Worm (Caenorhabditis elegans) whole organism, L1 larva: ENCODE data around the gene srd-1.

ENCODE experiments used
- C04F5.9 ChIP-seq: sonication (generic microtip); optimal IDR thresholded peaks from 2 replicates; lab custom pipeline; 2016; ENCODE audit warnings: missing genetic modification characterization, missing compliant biosample characterization
- F16B12.6 ChIP-seq: fragments of 150-350 bp; optimal IDR thresholded peaks from 2 replicates; lab custom pipeline; 2014; ENCODE audit warnings: missing biosample characterization, missing genetic modification characterization
- Y116A8C.19 ChIP-seq: sonication (generic microtip); optimal IDR thresholded peaks from 2 replicates; lab custom pipeline; 2016; ENCODE audit warnings: missing compliant biosample characterization, missing genetic modification characterization, borderline replicate concordance
- aly-2 ChIP-seq: fragments of 150-350 bp; optimal IDR thresholded peaks from 2 replicates; lab custom pipeline; 2014; ENCODE audit warnings: missing biosample characterization, missing genetic modification characterization
- blmp-1 ChIP-seq: fragments of 150-350 bp; optimal IDR thresholded peaks from 2 replicates; lab custom pipeline; 2014; ENCODE audit warnings: missing biosample characterization, missing genetic modification characterization
- ceh-63 ChIP-seq: fragments of 200-800 bp; sonication (Bioruptor generic); optimal IDR thresholded peaks from 2 replicates; lab custom pipeline; 2018; ENCODE audit warnings: mild to moderate bottlenecking, missing genetic modification characterization, missing compliant biosample characterization
- ceh-90 ChIP-seq: sonication (generic microtip); optimal IDR thresholded peaks from 2 replicates; lab custom pipeline; 2016; ENCODE audit warnings: missing genetic modification characterization, missing compliant biosample characterization
- ces-1 ChIP-seq: fragments of 150-350 bp; optimal IDR thresholded peaks from 2 replicates; lab custom pipeline; 2014; ENCODE audit warnings: missing biosample characterization, missing genetic modification reagents, missing genetic modification characterization
- elt-3 ChIP-seq, 6 experiments: fragments of 150-350 bp in 1 of 6; sonication (generic microtip); optimal IDR thresholded peaks; 2 replicates each; lab custom pipeline; 2017 to 2018; ENCODE audit warnings: missing biosample characterization in 6 of 6, missing genetic modification characterization in 6 of 6, inconsistent platforms in 1 of 6
- ets-5 ChIP-seq: fragments of 200-800 bp; sonication (Bioruptor generic); IDR thresholded peaks from 2 replicates; pipeline ENCODE4 v1.3.6; 2022; ENCODE audit warnings: missing genetic modification characterization, missing compliant biosample characterization
- hlh-17 ChIP-seq: fragments of 200-800 bp; sonication (Bioruptor generic); optimal IDR thresholded peaks from 2 replicates; lab custom pipeline; 2018; ENCODE audit warnings: missing genetic modification characterization, mild to moderate bottlenecking, missing compliant biosample characterization, moderate library complexity, borderline replicate concordance
- hlh-4 ChIP-seq: sonication (generic microtip); optimal IDR thresholded peaks from 2 replicates; lab custom pipeline; 2016; ENCODE audit warnings: mild to moderate bottlenecking, missing genetic modification characterization, missing compliant biosample characterization
- hpl-2 ChIP-seq: fragments of 150-350 bp; optimal IDR thresholded peaks from 2 replicates; lab custom pipeline; 2014; ENCODE audit warnings: missing biosample characterization, missing genetic modification reagents, missing genetic modification characterization
- lin-13 ChIP-seq: fragments of 150-350 bp; optimal IDR thresholded peaks from 2 replicates; lab custom pipeline; 2014; ENCODE audit warnings: missing biosample characterization, missing genetic modification reagents, missing genetic modification characterization
- lin-15B ChIP-seq: fragments of 150-350 bp; sonication (generic microtip); optimal IDR thresholded peaks from 3 replicates; lab custom pipeline; 2014; ENCODE audit warnings: missing biosample characterization, missing genetic modification characterization
- lir-3 ChIP-seq: sonication (generic microtip); optimal IDR thresholded peaks from 2 replicates; lab custom pipeline; 2016; ENCODE audit warnings: mild to moderate bottlenecking, missing genetic modification characterization, moderate library complexity, missing compliant biosample characterization; ENCODE audit not compliant: poor library complexity
- lsy-2 ChIP-seq, 2 experiments: fragments of 150-350 bp; optimal IDR thresholded peaks; 2 replicates each; lab custom pipeline; 2014; ENCODE audit warnings: missing biosample characterization in 2 of 2, missing genetic modification characterization in 2 of 2
- nhr-19 ChIP-seq: fragments of 200-800 bp; sonication (Bioruptor generic); conservative IDR thresholded peaks from 2 replicates; pipeline ENCODE4 v1.3.6; 2022; ENCODE audit warnings: missing genetic modification characterization, missing compliant biosample characterization
- nhr-20 ChIP-seq: sonication (generic microtip); optimal IDR thresholded peaks from 2 replicates; lab custom pipeline; 2016; ENCODE audit warnings: mild to moderate bottlenecking, missing genetic modification characterization, missing compliant biosample characterization
- nhr-28 ChIP-seq: fragments of 150-350 bp; optimal IDR thresholded peaks from 2 replicates; lab custom pipeline; 2014; ENCODE audit warnings: missing biosample characterization, missing genetic modification characterization
- nhr-71 ChIP-seq: sonication (generic microtip); optimal IDR thresholded peaks from 2 replicates; lab custom pipeline; 2016; ENCODE audit warnings: mild to moderate bottlenecking, missing genetic modification characterization, moderate library complexity, missing compliant biosample characterization
- pqm-1 ChIP-seq: sonication (generic microtip); optimal IDR thresholded peaks from 3 replicates; lab custom pipeline; 2017; ENCODE audit warnings: missing biosample characterization, missing genetic modification characterization
- rnt-1 ChIP-seq: sonication (generic microtip); optimal IDR thresholded peaks from 2 replicates; lab custom pipeline; 2016; ENCODE audit warnings: mild to moderate bottlenecking, missing genetic modification characterization, moderate library complexity, missing compliant biosample characterization
- snu-23 ChIP-seq: sonication (generic microtip); optimal IDR thresholded peaks from 2 replicates; lab custom pipeline; 2016; ENCODE audit warnings: missing genetic modification characterization, missing compliant biosample characterization
- sptf-1 ChIP-seq: fragments of 150-350 bp; optimal IDR thresholded peaks from 2 replicates; lab custom pipeline; 2014; ENCODE audit warnings: missing biosample characterization, missing genetic modification characterization
- swsn-7 ChIP-seq: sonication (generic microtip); optimal IDR thresholded peaks from 2 replicates; lab custom pipeline; 2016; ENCODE audit warnings: missing genetic modification characterization, missing compliant biosample characterization
- tbx-2 ChIP-seq: sonication (generic microtip); optimal IDR thresholded peaks from 2 replicates; lab custom pipeline; 2016; ENCODE audit warnings: missing genetic modification characterization, missing compliant biosample characterization
- tlp-1 ChIP-seq: fragments of 150-350 bp; optimal IDR thresholded peaks from 2 replicates; lab custom pipeline; 2014; ENCODE audit warnings: missing biosample characterization, missing genetic modification characterization
- unc-30 ChIP-seq: sonication (generic microtip); optimal IDR thresholded peaks from 2 replicates; lab custom pipeline; 2017; ENCODE audit warnings: missing biosample characterization, missing genetic modification characterization
- unc-86 ChIP-seq: sonication (generic microtip); optimal IDR thresholded peaks from 2 replicates; lab custom pipeline; 2016; ENCODE audit warnings: missing genetic modification characterization, missing compliant biosample characterization
- unc-98 ChIP-seq: fragments of 200-800 bp; sonication (Bioruptor generic); IDR thresholded peaks from 2 replicates; pipeline ENCODE4 v1.3.6; 2022; ENCODE audit warnings: missing genetic modification characterization, missing compliant biosample characterization
- ztf-4 ChIP-seq: fragments of 150-350 bp; optimal IDR thresholded peaks from 2 replicates; lab custom pipeline; 2014; ENCODE audit warnings: missing biosample characterization, missing genetic modification characterization

srd-1 gene

DNA sequence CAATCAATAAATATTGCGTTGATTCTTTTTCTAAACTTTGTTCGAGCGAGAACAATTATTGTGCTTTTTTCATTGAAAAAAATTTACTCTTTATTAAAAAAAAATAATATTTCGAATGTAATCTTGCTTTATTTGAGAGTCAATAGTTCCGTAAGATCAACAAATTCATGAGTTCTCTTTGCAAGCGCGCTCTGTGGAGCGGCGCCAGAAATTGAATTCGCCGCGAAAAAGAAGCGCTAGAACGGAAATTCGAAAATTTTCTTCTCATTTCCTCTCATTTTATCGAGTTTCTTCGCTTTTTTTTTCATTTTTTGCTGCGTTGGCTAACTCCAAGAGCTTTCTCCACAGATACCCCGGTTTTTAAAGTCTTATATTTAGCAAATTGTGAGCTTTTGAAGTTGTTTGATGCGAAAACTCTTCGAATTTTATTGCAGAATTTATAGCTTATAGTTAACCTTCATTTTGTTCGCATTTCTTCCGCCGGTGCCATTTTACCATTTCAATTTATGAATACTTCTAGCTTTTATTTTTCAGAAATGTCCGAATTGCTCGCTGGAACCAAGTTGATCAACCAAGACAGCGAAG lies 14.6 kb upstream of the srd-1 start, which contains the start of gene R05H5.3 (continued):
- TF ChIP-seq elt-3 (tag; optimal IDR thresholded peaks at IDR 0.05; lab: Kevin White, UChicago) (peak in 1 of 6 experiments; percentile 43), blmp-1 (peak; percentile 51), ztf-4 (tag; lab: Kevin White, UChicago) (no peak), rnt-1 (tag; lab: Kevin White, UChicago) (peak; percentile 74), hpl-2 (GFP tag; lab: Kevin White, UChicago) (no peak), ces-1 (GFP tag; lab: Kevin White, UChicago) (peak; percentile 32), unc-86 (no peak), unc-30 (tag; lab: Kevin White, UChicago) (no peak), nhr-19 (no peak), lin-15B (tag; lab: Kevin White, UChicago) (peak; percentile 75), unc-98 (GFP tag; lab: Robert Waterston, UW) (no peak), nhr-28 (tag; lab: Kevin White, UChicago) (no peak)
- TF ChIP-seq, all 84 proteins: peak for 22

DNA sequence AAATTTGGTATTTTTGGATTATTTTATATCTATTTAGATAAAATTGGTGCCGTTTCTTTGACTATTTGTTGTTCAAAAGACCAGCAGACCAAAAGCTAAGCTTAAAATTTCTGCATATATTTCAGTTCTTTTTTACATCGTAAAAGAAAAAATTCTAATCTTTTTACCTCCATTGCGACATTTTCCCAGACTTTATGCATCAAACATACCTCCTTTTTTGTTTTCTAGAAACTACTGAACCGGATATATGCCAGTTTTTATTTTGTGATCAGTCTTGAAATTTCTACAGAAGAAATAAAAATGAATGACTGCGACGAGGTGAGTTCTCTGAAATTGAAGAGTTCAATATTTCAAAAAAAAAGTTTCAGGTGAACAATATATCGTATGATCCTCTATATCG lies 12.1 kb upstream of the srd-1 start, which contains the start of gene srb-6:
Gene srb-6, plus strand, starts transcription at position 301 of the 400 bp plus-strand sequence.
- TF ChIP-seq nhr-28 (tag; lab: Kevin White, UChicago) (no peak), nhr-71 (tag; lab: Kevin White, UChicago) (no peak), pqm-1 (tag; lab: Kevin White, UChicago) (no peak), Y116A8C.19 (no peak), ets-5 (no peak), C04F5.9 (tag; lab: Kevin White, UChicago) (no peak), lin-15B (tag; lab: Kevin White, UChicago) (no peak), rnt-1 (tag; lab: Kevin White, UChicago) (no peak), sptf-1 (tag; lab: Kevin White, UChicago) (no peak), swsn-7 (tag; lab: Kevin White, UChicago) (no peak), ceh-90 (tag; lab: Kevin White, UChicago) (no peak), unc-86 (no peak)

DNA sequence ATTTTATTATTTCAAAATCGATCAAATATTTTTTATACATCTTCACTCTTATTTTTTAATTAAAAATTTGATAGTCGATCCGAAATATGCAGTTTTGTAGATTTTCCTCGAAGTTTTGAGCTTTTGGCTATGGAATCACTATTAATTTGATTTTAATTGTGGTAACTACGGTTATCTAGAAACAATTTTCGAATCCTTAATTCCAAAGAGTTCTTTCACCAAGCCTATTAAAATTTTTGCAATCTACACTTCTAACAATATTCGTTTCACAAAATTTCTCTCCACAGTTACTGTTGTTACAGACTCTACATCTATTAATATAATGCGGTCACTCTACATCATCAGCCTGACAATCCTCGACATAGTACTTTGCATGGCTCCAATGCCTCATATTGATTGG lies 9.7 kb upstream of the srd-1 start, which contains the start of gene R05H5.7:
Gene R05H5.7, plus strand, starts transcription at position 301 of the 400 bp plus-strand sequence.
- TF ChIP-seq snu-23 (GFP tag; lab: Kevin White, UChicago) (no peak), lir-3 (no peak)
- TF ChIP-seq, all 84 proteins: peak for 0

DNA sequence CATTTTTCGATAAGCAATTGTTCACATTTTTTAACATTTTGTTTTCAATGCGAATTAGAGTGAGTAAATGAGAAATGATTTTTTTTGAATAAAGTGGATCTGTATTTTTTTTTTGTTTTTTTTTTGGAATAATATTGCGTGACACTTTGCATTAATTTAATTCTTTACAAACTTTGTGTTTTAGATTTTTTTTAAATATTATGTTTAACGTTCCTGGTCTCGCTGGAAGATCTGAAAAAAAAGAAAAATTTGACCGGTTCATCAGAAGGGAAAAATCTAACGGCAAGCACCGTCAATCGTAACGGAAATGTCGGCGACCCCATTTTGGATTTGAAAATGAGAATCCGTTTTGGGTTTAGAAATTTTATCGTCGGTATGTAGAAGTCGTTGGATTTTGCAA lies 6.8 kb upstream of the srd-1 start, which contains the start of gene cdc-25.4:
Gene cdc-25.4, minus strand, starts transcription at position 101 of the 400 bp plus-strand sequence.
- TF ChIP-seq ces-1 (GFP tag; lab: Kevin White, UChicago) = no peak
- TF ChIP-seq lsy-2 (tag; optimal IDR thresholded peaks at IDR 0.05; lab: Kevin White, UChicago) = no peak

DNA sequence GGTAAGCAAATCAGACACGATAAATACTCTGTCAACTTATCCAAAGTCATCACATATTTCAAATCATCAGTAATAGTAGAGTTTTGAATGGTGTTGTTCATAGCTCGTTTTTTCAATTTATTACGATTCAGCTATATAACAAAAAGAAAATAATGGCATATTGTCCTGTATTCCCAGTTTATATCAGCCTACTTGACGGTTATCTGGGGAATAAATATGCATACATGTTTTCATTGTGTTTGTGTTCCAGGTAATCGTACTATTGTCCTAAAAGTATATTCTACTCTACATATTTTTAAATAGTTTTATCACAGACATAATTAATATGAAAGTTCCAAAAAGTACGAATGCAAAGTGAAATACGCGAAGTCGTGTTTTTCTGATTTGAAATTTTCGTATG lies 5.3 kb upstream of the srd-1 start, which contains the start of gene srd-2:
Gene srd-2, minus strand, starts transcription at position 101 of the 400 bp plus-strand sequence.
- TF ChIP-seq ceh-63 (GFP tag; lab: Kevin White, UChicago) (no peak), tlp-1 (tag; lab: Kevin White, UChicago) (no peak), elt-3 (tag; optimal IDR thresholded peaks at IDR 0.05; lab: Kevin White, UChicago) (no peak), nhr-71 (tag; lab: Kevin White, UChicago) (no peak), F16B12.6 (tag; lab: Kevin White, UChicago) (no peak), hlh-4 (tag; lab: Kevin White, UChicago) (no peak), tbx-2 (tag; lab: Kevin White, UChicago) (no peak), nhr-20 (tag; lab: Kevin White, UChicago) (no peak), aly-2 (tag; lab: Kevin White, UChicago) (no peak), C04F5.9 (tag; lab: Kevin White, UChicago) (no peak), lin-13 (GFP tag; lab: Kevin White, UChicago) (no peak), hlh-17 (GFP tag; lab: Kevin White, UChicago) (no peak)
